Worm (Caenorhabditis elegans) whole organism, L3 larva: Measurements from ENCODE around the gene F45E12.6.

Experiments
- R02D3.7 ChIP-seq: fragments of 150-350 bp; optimal IDR thresholded peaks from 2 replicates; lab custom pipeline; 2014; ENCODE audit warnings: missing biosample characterization, missing genetic modification characterization
- ZK546.5 ChIP-seq: sonication (generic microtip); optimal IDR thresholded peaks from 2 replicates; lab custom pipeline; 2017; ENCODE audit warnings: missing biosample characterization, missing genetic modification characterization
- ceh-82 ChIP-seq: fragments of 150-350 bp; optimal IDR thresholded peaks from 2 replicates; lab custom pipeline; 2014; ENCODE audit warnings: missing biosample characterization, missing genetic modification characterization
- ceh-9 ChIP-seq: sonication (generic microtip); optimal IDR thresholded peaks from 2 replicates; lab custom pipeline; 2018; ENCODE audit warnings: missing biosample characterization, missing genetic modification characterization
- daf-12 ChIP-seq: fragments of 150-350 bp; optimal IDR thresholded peaks from 2 replicates; lab custom pipeline; 2014; ENCODE audit warnings: missing biosample characterization, missing genetic modification reagents, missing genetic modification characterization
- egl-27 ChIP-seq: sonication (generic microtip); optimal IDR thresholded peaks from 4 replicates; lab custom pipeline; 2017; ENCODE audit warnings: missing biosample characterization, missing genetic modification reagents, missing genetic modification characterization
- egl-5 ChIP-seq: fragments of 150-350 bp; optimal IDR thresholded peaks from 2 replicates; lab custom pipeline; 2017; ENCODE audit warnings: missing biosample characterization, missing genetic modification reagents, missing genetic modification characterization, inconsistent platforms
- elt-1 ChIP-seq: fragments of 150-350 bp; optimal IDR thresholded peaks from 2 replicates; lab custom pipeline; 2014; ENCODE audit warnings: missing biosample characterization, missing genetic modification characterization
- elt-2 ChIP-seq: sonication (generic microtip); optimal IDR thresholded peaks from 2 replicates; lab custom pipeline; 2016; ENCODE audit warnings: missing genetic modification reagents, mild to moderate bottlenecking, missing genetic modification characterization, missing compliant biosample characterization
- fkh-10 ChIP-seq: sonication (generic microtip); optimal IDR thresholded peaks from 2 replicates; lab custom pipeline; 2017; ENCODE audit warnings: missing biosample characterization, missing genetic modification reagents, missing genetic modification characterization
- fkh-2 ChIP-seq: fragments of 150-350 bp; optimal IDR thresholded peaks from 2 replicates; lab custom pipeline; 2014; ENCODE audit warnings: missing biosample characterization, missing genetic modification reagents, missing genetic modification characterization
- fos-1 ChIP-seq: fragments of 150-350 bp; optimal IDR thresholded peaks from 2 replicates; lab custom pipeline; 2014; ENCODE audit warnings: missing biosample characterization, missing genetic modification characterization
- hmg-11 ChIP-seq: sonication (generic microtip); optimal IDR thresholded peaks from 2 replicates; lab custom pipeline; 2016; ENCODE audit warnings: missing genetic modification characterization, missing compliant biosample characterization
- lin-15B ChIP-seq: fragments of 150-350 bp; optimal IDR thresholded peaks from 2 replicates; lab custom pipeline; 2014; ENCODE audit warnings: missing biosample characterization, missing genetic modification characterization
- lin-39 ChIP-seq: fragments of 150-350 bp; optimal IDR thresholded peaks from 2 replicates; lab custom pipeline; 2018; ENCODE audit warnings: missing biosample characterization, missing genetic modification reagents, missing genetic modification characterization
- lsy-12 ChIP-seq: sonication (generic microtip); optimal IDR thresholded peaks from 2 replicates; lab custom pipeline; 2016; ENCODE audit warnings: mild to moderate bottlenecking, missing genetic modification characterization, missing compliant biosample characterization
- mdl-1 ChIP-seq: fragments of 150-350 bp; optimal IDR thresholded peaks from 2 replicates; lab custom pipeline; 2014; ENCODE audit warnings: missing biosample characterization, missing genetic modification characterization
- mml-1 ChIP-seq: fragments of 150-350 bp; sonication (generic microtip); optimal IDR thresholded peaks from 3 replicates; lab custom pipeline; 2014; ENCODE audit warnings: missing biosample characterization, missing genetic modification characterization
- nfya-1 ChIP-seq: sonication (generic microtip); optimal IDR thresholded peaks from 2 replicates; lab custom pipeline; 2017; ENCODE audit warnings: missing genetic modification characterization, mild to moderate bottlenecking, missing compliant biosample characterization, antibody characterized with exemption, moderate library complexity; ENCODE audit not compliant: insufficient read depth
- nhr-11 ChIP-seq: fragments of 150-350 bp; optimal IDR thresholded peaks from 2 replicates; lab custom pipeline; 2014; ENCODE audit warnings: missing biosample characterization, missing genetic modification characterization
- nhr-23 ChIP-seq: fragments of 150-350 bp; optimal IDR thresholded peaks from 2 replicates; lab custom pipeline; 2014; ENCODE audit warnings: missing biosample characterization, missing genetic modification reagents, missing genetic modification characterization
- nhr-25 ChIP-seq: sonication (generic microtip); optimal IDR thresholded peaks from 2 replicates; lab custom pipeline; 2017; ENCODE audit warnings: missing biosample characterization, missing genetic modification characterization
- nhr-28 ChIP-seq: fragments of 150-350 bp; optimal IDR thresholded peaks from 2 replicates; lab custom pipeline; 2014; ENCODE audit warnings: missing biosample characterization, missing genetic modification characterization
- nhr-67 ChIP-seq: fragments of 150-350 bp; optimal IDR thresholded peaks from 2 replicates; lab custom pipeline; 2014; ENCODE audit warnings: missing biosample characterization, missing genetic modification characterization
- nhr-77 ChIP-seq: fragments of 150-350 bp; optimal IDR thresholded peaks from 2 replicates; lab custom pipeline; 2014; ENCODE audit warnings: missing biosample characterization, missing genetic modification characterization
- pha-4 ChIP-seq: fragments of 150-350 bp; optimal IDR thresholded peaks from 2 replicates; lab custom pipeline; 2014; ENCODE audit warnings: missing biosample characterization, missing genetic modification reagents, missing genetic modification characterization
- pqm-1 ChIP-seq: fragments of 150-350 bp; optimal IDR thresholded peaks from 2 replicates; lab custom pipeline; 2017; ENCODE audit warnings: missing biosample characterization, missing genetic modification characterization, inconsistent platforms
- sea-2 ChIP-seq: fragments of 150-350 bp; sonication (generic microtip); optimal IDR thresholded peaks from 4 replicates; lab custom pipeline; 2014; ENCODE audit warnings: missing biosample characterization, missing genetic modification reagents, missing genetic modification characterization
- skn-1 ChIP-seq: fragments of 150-350 bp; optimal IDR thresholded peaks from 2 replicates; lab custom pipeline; 2014; ENCODE audit warnings: missing biosample characterization, missing genetic modification characterization
- snpc-4 ChIP-seq: fragments of 150-350 bp; optimal IDR thresholded peaks from 2 replicates; lab custom pipeline; 2014; ENCODE audit warnings: missing biosample characterization, missing genetic modification characterization
- tbx-2 ChIP-seq: sonication (generic microtip); optimal IDR thresholded peaks from 2 replicates; lab custom pipeline; 2016; ENCODE audit warnings: mild to moderate bottlenecking, missing genetic modification characterization, missing compliant biosample characterization
- unc-39 ChIP-seq: sonication (generic microtip); optimal IDR thresholded peaks from 4 replicates; lab custom pipeline; 2017; ENCODE audit warnings: missing biosample characterization, missing genetic modification characterization
- unc-62 ChIP-seq: fragments of 150-350 bp; sonication (generic microtip); optimal IDR thresholded peaks from 4 replicates; lab custom pipeline; 2014; ENCODE audit warnings: missing biosample characterization, missing genetic modification reagents, missing genetic modification characterization
- ztf-11 ChIP-seq: fragments of 150-350 bp; optimal IDR thresholded peaks from 2 replicates; lab custom pipeline; 2014; ENCODE audit warnings: missing biosample characterization, missing genetic modification characterization

Gene F45E12.6

ce11 chrII:7337469-7337893 is 23.5 kb upstream of the F45E12.6 start (continued):
- TF ChIP-seq mml-1 (tag; lab: Kevin White, UChicago) (no peak), egl-27 (tag; lab: Kevin White, UChicago) (no peak), mdl-1 (tag; lab: Kevin White, UChicago) (peak; percentile 63), fkh-10 (no peak)
- TF ChIP-seq, all 47 proteins: peak for 20

- TF ChIP-seq nhr-28 (tag; lab: Kevin White, UChicago) (no peak), unc-62 (GFP tag; lab: Kevin White, UChicago) (no peak), nfya-1 (no peak), daf-12 (no peak), sea-2 (GFP tag; lab: Kevin White, UChicago) (no peak), elt-1 (tag; lab: Kevin White, UChicago) (no peak), nhr-67 (tag; lab: Kevin White, UChicago) (no peak), nhr-11 (tag; lab: Kevin White, UChicago) (no peak), R02D3.7 (tag; lab: Kevin White, UChicago) (no peak), ceh-82 (tag; lab: Kevin White, UChicago) (no peak), ceh-9 (tag; lab: Kevin White, UChicago) (no peak), nhr-77 (tag; lab: Kevin White, UChicago) (no peak), fos-1 (tag; lab: Kevin White, UChicago) (no peak), egl-5 (tag; lab: Kevin White, UChicago) (no peak), skn-1 (tag; lab: Kevin White, UChicago) (no peak), lsy-12 (tag; lab: Kevin White, UChicago) (no peak), nhr-25 (tag; lab: Kevin White, UChicago) (no peak), ztf-11 (no peak)
These were observed 17.2 kb upstream of the F45E12.6 start, which contains the start of gene npax-1 for ce11 chrII:7331224-7331623. Gene npax-1 (minus strand): TSS chrII:7331324.

- TF ChIP-seq nhr-11 (tag; lab: Kevin White, UChicago), result peak; percentile 7
- TF ChIP-seq lin-15B (tag; lab: Kevin White, UChicago), result peak; percentile 21
- TF ChIP-seq nhr-23 (tag; lab: Kevin White, UChicago), result no peak
- TF ChIP-seq nhr-25 (tag; lab: Kevin White, UChicago), result no peak
- TF ChIP-seq lin-39 (tag; lab: Kevin White, UChicago), result peak; percentile 77
- peak; percentile 78 for TF ChIP-seq nfya-1
- TF ChIP-seq daf-12, result no peak
- TF ChIP-seq pha-4 (tag; lab: Kevin White, UChicago), result no peak
- TF ChIP-seq fkh-10, result peak; percentile 72
- TF ChIP-seq fkh-2 (tag; lab: Kevin White, UChicago), result no peak
- TF ChIP-seq tbx-2 (tag; lab: Kevin White, UChicago), result peak; percentile 39
- no peak for TF ChIP-seq pqm-1 (tag; lab: Kevin White, UChicago)
- peak; percentile 24 for TF ChIP-seq egl-5 (tag; lab: Kevin White, UChicago)
- no peak for TF ChIP-seq elt-2
- TF ChIP-seq snpc-4 (tag; lab: Kevin White, UChicago), result peak; percentile 16
- TF ChIP-seq nhr-28 (tag; lab: Kevin White, UChicago), result no peak
- no peak for TF ChIP-seq ceh-9 (tag; lab: Kevin White, UChicago)
- no peak for TF ChIP-seq ZK546.5
- TF ChIP-seq mdl-1 (tag; lab: Kevin White, UChicago), result peak; percentile 22
- TF ChIP-seq hmg-11 (tag; lab: Kevin White, UChicago), result peak; percentile 30
- TF ChIP-seq lsy-12 (tag; lab: Kevin White, UChicago), result peak; percentile 18
- TF ChIP-seq, all 47 proteins: peak for 11
These were observed 13.0 kb upstream of the F45E12.6 start for ce11 chrII:7326997-7327396.

ce11 chrII:7326199-7326598 is 12.2 kb upstream of the F45E12.6 start:
- TF ChIP-seq fkh-10 (peak; percentile 60), unc-39 (no peak)

- TF ChIP-seq mml-1 (tag; lab: Kevin White, UChicago) (no peak), lin-39 (tag; lab: Kevin White, UChicago) (peak; percentile 37), unc-62 (GFP tag; lab: Kevin White, UChicago) (no peak), nfya-1 (peak; percentile 37), nhr-11 (tag; lab: Kevin White, UChicago) (no peak), ceh-82 (tag; lab: Kevin White, UChicago) (no peak), fkh-10 (peak; percentile 67)
- TF ChIP-seq, all 47 proteins: peak for 3
These were observed 11.1 kb upstream of the F45E12.6 start for ce11 chrII:7325063-7325480.
